Fruit fly (Drosophila melanogaster) whole organism, adult: ENCODE measurements around the gene Cda5.

ENCODE experiments used
- CG11617 ChIP-seq: fragments of 200-800 bp; sonication (Bioruptor generic); optimal IDR thresholded peaks from 2 replicates; lab custom pipeline; 2017; ENCODE audit warnings: mild to moderate bottlenecking, missing biosample characterization, missing genetic modification reagents, missing genetic modification characterization
- CG12768 ChIP-seq: fragments of 200-800 bp; sonication (Bioruptor generic); optimal IDR thresholded peaks from 2 replicates; lab custom pipeline; 2017; ENCODE audit warnings: missing biosample characterization, missing genetic modification characterization, mild to moderate bottlenecking, moderate library complexity, missing genetic modification reagents
- CG14711 ChIP-seq: fragments of 200-800 bp; sonication (Bioruptor generic); optimal IDR thresholded peaks from 2 replicates; lab custom pipeline; 2018; ENCODE audit warnings: missing biosample characterization, mild to moderate bottlenecking, missing genetic modification characterization, moderate library complexity
- CG1620 ChIP-seq: fragments of 200-800 bp; sonication (Bioruptor generic); optimal IDR thresholded peaks from 2 replicates; lab custom pipeline; 2016; ENCODE audit warnings: missing biosample characterization, missing genetic modification characterization
- CG33017 ChIP-seq: fragments of 200-800 bp; sonication (Bioruptor generic); optimal IDR thresholded peaks from 2 replicates; lab custom pipeline; 2018; ENCODE audit warnings: missing biosample characterization, mild to moderate bottlenecking, missing genetic modification characterization, moderate library complexity
- CG5204 ChIP-seq: fragments of 200-800 bp; sonication (Bioruptor generic); optimal IDR thresholded peaks from 2 replicates; lab custom pipeline; 2016; ENCODE audit warnings: missing biosample characterization, missing genetic modification characterization
- CG7045 ChIP-seq: fragments of 200-800 bp; sonication (Bioruptor generic); optimal IDR thresholded peaks from 2 replicates; lab custom pipeline; 2017; ENCODE audit warnings: missing biosample characterization, mild to moderate bottlenecking, missing genetic modification characterization
- Clk ChIP-seq: fragments of 200-800 bp; sonication (Bioruptor generic); optimal IDR thresholded peaks from 2 replicates; lab custom pipeline; 2017; ENCODE audit warnings: missing biosample characterization, missing genetic modification characterization
- Crg-1 ChIP-seq: fragments of 200-800 bp; sonication (Bioruptor generic); optimal IDR thresholded peaks from 2 replicates; lab custom pipeline; 2016; ENCODE audit warnings: missing biosample characterization, missing genetic modification characterization
- Hr96 ChIP-seq: fragments of 200-800 bp; sonication (Bioruptor generic); optimal IDR thresholded peaks from 2 replicates; lab custom pipeline; 2016; ENCODE audit warnings: missing biosample characterization, missing genetic modification characterization
- Mnt ChIP-seq: fragments of 200-800 bp; sonication (Bioruptor generic); optimal IDR thresholded peaks from 2 replicates; lab custom pipeline; 2016; ENCODE audit warnings: missing biosample characterization, mild to moderate bottlenecking, missing genetic modification characterization
- bab1 ChIP-seq: fragments of 200-800 bp; sonication (Bioruptor generic); optimal IDR thresholded peaks from 3 replicates; lab custom pipeline; 2019; ENCODE audit warnings: missing biosample characterization, mild to moderate bottlenecking, missing genetic modification characterization, moderate library complexity
- cic ChIP-seq: fragments of 200-800 bp; sonication (Bioruptor generic); optimal IDR thresholded peaks from 2 replicates; lab custom pipeline; 2017; ENCODE audit warnings: missing biosample characterization, mild to moderate bottlenecking, missing genetic modification characterization, moderate library complexity
- cnc ChIP-seq, 2 experiments: fragments of >200 bp; optimal IDR thresholded peaks; 2 replicates each; lab custom pipeline; 2017
- kay ChIP-seq: fragments of 200-800 bp; sonication (Bioruptor generic); peaks from one replicate; lab custom pipeline; 2016; ENCODE audit warnings: missing biosample characterization, missing genetic modification characterization, borderline replicate concordance
- ovo ChIP-seq: fragments of 200-800 bp; sonication (Bioruptor generic); optimal IDR thresholded peaks from 2 replicates; lab custom pipeline; 2016; ENCODE audit warnings: missing biosample characterization, missing genetic modification characterization
- pad ChIP-seq: fragments of 200-800 bp; sonication (Bioruptor generic); optimal IDR thresholded peaks from 3 replicates; lab custom pipeline; 2017; ENCODE audit warnings: missing biosample characterization, missing genetic modification characterization, mild to moderate bottlenecking, moderate library complexity, missing genetic modification reagents
- tj ChIP-seq: fragments of 200-800 bp; sonication (Bioruptor generic); optimal IDR thresholded peaks from 3 replicates; lab custom pipeline; 2017; ENCODE audit warnings: missing biosample characterization, mild to moderate bottlenecking, missing genetic modification characterization, moderate library complexity
- toe ChIP-seq: fragments of 200-800 bp; sonication (Bioruptor generic); optimal IDR thresholded peaks from 2 replicates; lab custom pipeline; 2016; ENCODE audit warnings: missing biosample characterization, missing genetic modification characterization

Cda5 gene

DNA sequence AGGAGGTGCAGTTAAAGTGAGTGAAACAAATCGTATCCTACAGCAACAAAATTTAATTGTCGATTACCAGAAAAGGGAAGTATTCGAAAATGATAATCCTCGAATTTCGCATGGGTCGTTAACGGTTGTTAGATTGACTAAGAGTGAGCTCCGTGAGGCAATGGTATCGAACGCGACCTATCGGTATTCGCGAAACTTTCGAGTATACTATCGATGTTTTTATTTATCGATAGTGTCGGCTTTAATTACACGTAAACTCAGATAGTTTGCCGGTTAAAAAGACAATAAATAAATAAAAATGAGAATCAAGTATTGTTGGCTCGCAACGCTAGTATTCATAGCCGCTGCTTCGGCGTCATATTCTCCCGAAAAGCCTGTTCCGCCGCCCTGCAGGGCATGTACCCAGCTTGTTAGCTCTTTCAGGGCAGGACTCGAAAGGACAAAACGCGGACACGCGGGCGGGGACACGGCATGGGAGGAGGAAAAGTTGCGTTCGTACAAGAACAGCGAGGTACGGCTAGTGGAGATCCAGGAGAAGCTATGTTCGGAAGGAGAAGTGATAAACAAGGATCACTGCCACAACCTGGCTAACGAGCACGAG, 37.1 kb upstream of the Cda5 start, which contains the start of gene Creld:
Gene Creld (plus strand): TSS at position 220 of the 601 bp plus-strand sequence.
- TF ChIP-seq toe (GFP tag; lab: Kevin White, UChicago), result no peak
- TF ChIP-seq pad (GFP tag; lab: Kevin White, UChicago), result peak; percentile 18
- TF ChIP-seq cnc (optimal IDR thresholded peaks at IDR 0.05; lab: Kevin White, UChicago), result no peak
- TF ChIP-seq bab1, result peak; percentile 74
- TF ChIP-seq cic (GFP tag; lab: Kevin White, UChicago), result peak; percentile 10
- peak; percentile 7 for TF ChIP-seq Mnt (GFP tag; lab: Kevin White, UChicago)
- peak; percentile 23 for TF ChIP-seq CG11617 (GFP tag; lab: Kevin White, UChicago)

- peak; percentile 7 for TF ChIP-seq CG14711 (tag; lab: Kevin White, UChicago)
- no peak for TF ChIP-seq CG5204 (GFP tag; lab: Kevin White, UChicago)
- peak; percentile 7 for TF ChIP-seq kay (GFP tag; lab: Kevin White, UChicago)
- TF ChIP-seq bab1, result peak; percentile 41
- peak; percentile 3 for TF ChIP-seq CG11617 (GFP tag; lab: Kevin White, UChicago)
- no peak for TF ChIP-seq tj (GFP tag; lab: Kevin White, UChicago)
- TF ChIP-seq Mnt (GFP tag; lab: Kevin White, UChicago), result peak; percentile 30
- no peak for TF ChIP-seq toe (GFP tag; lab: Kevin White, UChicago)
Measured at dm6 chr2L:94639-95059, 29.4 kb upstream of the Cda5 start, which contains the start of gene Zir. Gene Zir (plus strand): TSS chr2L:94739.

- TF ChIP-seq toe (GFP tag; lab: Kevin White, UChicago) (no peak), Clk (no peak), pad (GFP tag; lab: Kevin White, UChicago) (no peak), CG7045 (GFP tag; lab: Kevin White, UChicago) (no peak), cnc (optimal IDR thresholded peaks at IDR 0.05; lab: Kevin White, UChicago) (no peak), bab1 (no peak), Hr96 (no peak), tj (GFP tag; lab: Kevin White, UChicago) (no peak), CG33017 (tag; lab: Kevin White, UChicago) (no peak), CG11617 (GFP tag; lab: Kevin White, UChicago) (no peak), CG5204 (GFP tag; lab: Kevin White, UChicago) (no peak), kay (GFP tag; lab: Kevin White, UChicago) (no peak), Crg-1 (GFP tag; lab: Kevin White, UChicago) (no peak), cic (GFP tag; lab: Kevin White, UChicago) (no peak), CG1620 (GFP tag; lab: Kevin White, UChicago) (no peak)
Measured at dm6 chr2L:94096-94495, 28.9 kb upstream of the Cda5 start.

- TF ChIP-seq Mnt (GFP tag; lab: Kevin White, UChicago) (peak; percentile 58), toe (GFP tag; lab: Kevin White, UChicago) (peak; percentile 59), CG1620 (GFP tag; lab: Kevin White, UChicago) (peak; percentile 6), cnc (optimal IDR thresholded peaks at IDR 0.05; lab: Kevin White, UChicago) (no peak)
Measured at dm6 chr2L:92993-93392, 27.8 kb upstream of the Cda5 start.

DNA sequence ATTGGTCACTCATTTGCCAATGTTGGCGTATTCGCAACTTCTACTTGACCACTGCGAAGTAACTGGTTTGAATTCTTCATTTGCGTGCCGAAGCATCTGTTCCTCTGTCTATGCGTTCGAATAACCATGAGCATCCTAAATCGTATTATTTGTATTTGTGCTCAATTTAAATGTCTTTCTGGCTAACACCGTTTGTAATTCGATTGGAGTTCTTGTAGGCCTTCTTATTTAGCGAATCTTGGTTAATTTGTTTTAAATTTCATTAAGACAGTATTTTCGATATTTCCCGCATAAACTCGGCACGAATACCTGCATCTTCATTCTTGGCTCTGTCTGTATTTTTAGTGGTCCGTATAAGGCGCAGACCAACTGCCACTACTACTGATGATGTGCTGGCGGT, 26.6 kb upstream of the Cda5 start:
- TF ChIP-seq CG14711 (tag; lab: Kevin White, UChicago), result no peak
- no peak for TF ChIP-seq CG5204 (GFP tag; lab: Kevin White, UChicago)
- no peak for TF ChIP-seq CG33017 (tag; lab: Kevin White, UChicago)
- TF ChIP-seq Clk, result no peak
- no peak for TF ChIP-seq tj (GFP tag; lab: Kevin White, UChicago)
- TF ChIP-seq toe (GFP tag; lab: Kevin White, UChicago), result no peak
- no peak for TF ChIP-seq CG12768
- no peak for TF ChIP-seq Hr96
- no peak for TF ChIP-seq CG11617 (GFP tag; lab: Kevin White, UChicago)
- no peak for TF ChIP-seq kay (GFP tag; lab: Kevin White, UChicago)
- TF ChIP-seq Crg-1 (GFP tag; lab: Kevin White, UChicago), result no peak
- TF ChIP-seq CG7045 (GFP tag; lab: Kevin White, UChicago), result no peak
- no peak for TF ChIP-seq cnc (optimal IDR thresholded peaks at IDR 0.05; lab: Kevin White, UChicago)
- no peak for TF ChIP-seq CG1620 (GFP tag; lab: Kevin White, UChicago)
- no peak for TF ChIP-seq bab1
- no peak for TF ChIP-seq Mnt (GFP tag; lab: Kevin White, UChicago)

dm6 chr2L:91333-91732, 26.1 kb upstream of the Cda5 start:
- TF ChIP-seq cic (GFP tag; lab: Kevin White, UChicago) (no peak), Crg-1 (GFP tag; lab: Kevin White, UChicago) (no peak), CG11617 (GFP tag; lab: Kevin White, UChicago) (no peak), CG12768 (no peak), Clk (no peak), Hr96 (no peak), ovo (GFP tag; lab: Kevin White, UChicago) (no peak), bab1 (no peak), CG33017 (tag; lab: Kevin White, UChicago) (no peak), CG7045 (GFP tag; lab: Kevin White, UChicago) (no peak), CG5204 (GFP tag; lab: Kevin White, UChicago) (no peak), CG1620 (GFP tag; lab: Kevin White, UChicago) (no peak), kay (GFP tag; lab: Kevin White, UChicago) (no peak), pad (GFP tag; lab: Kevin White, UChicago) (no peak)
